Worm (Caenorhabditis elegans) whole organism, young adult: ENCODE measurements around the gene C50B6.9.

Source experiments
- F55B11.4 ChIP-seq: sonication (generic microtip); optimal IDR thresholded peaks from 2 replicates; lab custom pipeline; 2016; ENCODE audit warnings: missing compliant biosample characterization, missing genetic modification characterization, borderline replicate concordance; ENCODE audit not compliant: insufficient read depth
- T07F8.4 ChIP-seq: sonication (generic microtip); optimal IDR thresholded peaks from 2 replicates; lab custom pipeline; 2016; ENCODE audit warnings: mild to moderate bottlenecking, missing genetic modification characterization, moderate library complexity, missing compliant biosample characterization
- ama-1 ChIP-seq, 3 experiments: fragments of 150-350 bp in 1 of 3; sonication (generic microtip) in 2 of 3; optimal IDR thresholded peaks; 2 replicates each; lab custom pipeline; 2014 to 2018; ENCODE audit warnings: missing biosample characterization in 2 of 3, missing genetic modification characterization in 2 of 3, missing genetic modification reagents in 2 of 3
- atf-7 ChIP-seq: sonication (generic microtip); optimal IDR thresholded peaks from 2 replicates; lab custom pipeline; 2017; ENCODE audit warnings: mild to moderate bottlenecking, missing genetic modification characterization, missing compliant biosample characterization
- bed-2 ChIP-seq: fragments of 200-800 bp; sonication (Bioruptor generic); IDR thresholded peaks from 2 replicates; pipeline ENCODE4 v1.3.6; 2022; ENCODE audit warnings: missing genetic modification reagents, missing genetic modification characterization, missing compliant biosample characterization
- fkh-3 ChIP-seq: sonication (generic microtip); optimal IDR thresholded peaks from 2 replicates; lab custom pipeline; 2016; ENCODE audit warnings: mild to moderate bottlenecking, missing genetic modification characterization, missing compliant biosample characterization
- let-607 ChIP-seq, 2 experiments: fragments of 200-800 bp in 1 of 2; sonication (Bioruptor generic) in 1 of 2; sonication (generic microtip) in 1 of 2; optimal IDR thresholded peaks; 2 replicates each; lab custom pipeline; 2016 to 2018; ENCODE audit warnings: mild to moderate bottlenecking in 2 of 2, missing compliant biosample characterization in 2 of 2, missing genetic modification characterization in 2 of 2, moderate library complexity in 2 of 2, missing genotype in 1 of 2
- madf-10 ChIP-seq: sonication (generic microtip); optimal IDR thresholded peaks from 2 replicates; lab custom pipeline; 2016; ENCODE audit warnings: mild to moderate bottlenecking, missing genetic modification characterization, missing compliant biosample characterization
- nfya-1 ChIP-seq: sonication (generic microtip); optimal IDR thresholded peaks from 2 replicates; lab custom pipeline; 2017; ENCODE audit warnings: antibody characterized with exemption, missing compliant biosample characterization, missing genetic modification characterization, borderline replicate concordance; ENCODE audit not compliant: insufficient read depth
- nhr-90 ChIP-seq: sonication (generic microtip); optimal IDR thresholded peaks from 2 replicates; lab custom pipeline; 2016; ENCODE audit warnings: missing genotype, mild to moderate bottlenecking, missing genetic modification characterization, missing compliant biosample characterization
- pha-4 ChIP-seq: fragments of 150-350 bp; sonication (generic microtip); optimal IDR thresholded peaks from 2 replicates; lab custom pipeline; 2014; ENCODE audit warnings: missing biosample characterization, missing genetic modification reagents, missing genetic modification characterization
- unc-62 ChIP-seq: fragments of 150-350 bp; optimal IDR thresholded peaks from 2 replicates; lab custom pipeline; 2014; ENCODE audit warnings: missing biosample characterization, missing genetic modification reagents, missing genetic modification characterization
- ztf-25 ChIP-seq: fragments of 200-800 bp; sonication (Bioruptor generic); IDR thresholded peaks from 2 replicates; pipeline ENCODE4 v1.3.6; 2022; ENCODE audit warnings: missing genetic modification reagents, missing genetic modification characterization, missing compliant biosample characterization

DNA sequence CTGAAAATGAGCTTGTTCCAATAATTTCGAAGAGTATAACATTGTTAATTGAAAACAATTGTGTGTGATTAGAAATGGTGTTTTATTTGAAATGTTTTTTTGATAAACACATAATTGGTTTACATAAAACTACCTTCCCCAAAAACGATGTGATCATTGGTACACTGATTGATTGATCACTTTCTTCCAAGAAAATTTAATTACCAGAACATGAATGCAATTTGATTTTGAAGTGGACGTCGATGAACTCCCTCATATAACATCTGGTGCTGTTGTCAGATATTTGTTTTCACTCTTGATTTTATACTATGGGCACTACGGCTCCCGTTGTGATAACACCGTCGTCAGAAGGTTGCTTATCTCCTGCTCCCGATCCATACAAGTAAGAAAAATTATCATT is 15.5 kb upstream of the C50B6.9 start, which contains the start of gene srh-15:
- TF ChIP-seq let-607 (tag; optimal IDR thresholded peaks at IDR 0.05; lab: Kevin White, UChicago): no peak
- TF ChIP-seq bed-2 (GFP tag; lab: Robert Waterston, UW): no peak
- TF ChIP-seq atf-7: no peak
- no peak for TF ChIP-seq madf-10 (tag; lab: Kevin White, UChicago)
- no peak for TF ChIP-seq nhr-90
- TF ChIP-seq pha-4 (tag; lab: Kevin White, UChicago): no peak
- TF ChIP-seq T07F8.4 (tag; lab: Kevin White, UChicago): no peak
- TF ChIP-seq F55B11.4: no peak
- TF ChIP-seq ztf-25 (GFP tag; lab: Robert Waterston, UW): no peak
- TF ChIP-seq nfya-1: no peak
- no peak for TF ChIP-seq ama-1 (optimal IDR thresholded peaks at IDR 0.05; lab: Kevin White, UChicago)
- no peak for TF ChIP-seq ama-1 (GFP tag; optimal IDR thresholded peaks at IDR 0.05; lab: Kevin White, UChicago)
- no peak for TF ChIP-seq unc-62
- no peak for TF ChIP-seq fkh-3 (tag; lab: Kevin White, UChicago)
